Worm (Caenorhabditis elegans) whole organism, early embryonic: ENCODE results near the gene F26A1.1.

Experiments
- B0310.2 ChIP-seq: sonication (generic microtip); optimal IDR thresholded peaks from 2 replicates; lab custom pipeline; 2016; ENCODE audit warnings: mild to moderate bottlenecking, missing genetic modification characterization, missing compliant biosample characterization
- F13C5.2 ChIP-seq: sonication (generic microtip); optimal IDR thresholded peaks from 2 replicates; lab custom pipeline; 2017; ENCODE audit warnings: mild to moderate bottlenecking, missing genetic modification characterization, inconsistent platforms, missing compliant biosample characterization
- aly-1 ChIP-seq: sonication (generic microtip); optimal IDR thresholded peaks from 2 replicates; lab custom pipeline; 2016; ENCODE audit warnings: missing genetic modification characterization, missing compliant biosample characterization
- ama-1 ChIP-seq: fragments of 150-350 bp; optimal IDR thresholded peaks from 2 replicates; lab custom pipeline; 2014
- ceh-13 ChIP-seq: fragments of 200-800 bp; sonication (Bioruptor generic); optimal IDR thresholded peaks from 2 replicates; lab custom pipeline; 2018; ENCODE audit warnings: mild to moderate bottlenecking, missing genetic modification characterization, missing compliant biosample characterization
- ceh-36 ChIP-seq: sonication (generic microtip); optimal IDR thresholded peaks from 2 replicates; lab custom pipeline; 2016; ENCODE audit warnings: missing genetic modification characterization, inconsistent platforms, missing compliant biosample characterization
- ets-7 ChIP-seq: sonication (generic microtip); optimal IDR thresholded peaks from 2 replicates; lab custom pipeline; 2016; ENCODE audit warnings: missing genotype, missing genetic modification characterization, missing compliant biosample characterization
- flt-1 ChIP-seq: fragments of 200-800 bp; sonication (Bioruptor generic); IDR thresholded peaks from 2 replicates; pipeline ENCODE4 v1.3.6; 2022; ENCODE audit warnings: missing genetic modification characterization, missing compliant biosample characterization
- hmbx-1 ChIP-seq: sonication (generic microtip); optimal IDR thresholded peaks from 2 replicates; lab custom pipeline; 2016; ENCODE audit warnings: mild to moderate bottlenecking, missing genetic modification characterization, missing compliant biosample characterization
- hmg-4 ChIP-seq: fragments of 200-800 bp; sonication (Bioruptor generic); optimal IDR thresholded peaks from 2 replicates; lab custom pipeline; 2018; ENCODE audit warnings: mild to moderate bottlenecking, missing genetic modification characterization, missing compliant biosample characterization
- hnd-1 ChIP-seq: sonication (generic microtip); optimal IDR thresholded peaks from 2 replicates; lab custom pipeline; 2016; ENCODE audit warnings: missing genetic modification characterization, missing compliant biosample characterization
- pes-1 ChIP-seq: fragments of 200-800 bp; sonication (Bioruptor generic); IDR thresholded peaks from 2 replicates; pipeline ENCODE4 v1.3.6; 2022; ENCODE audit warnings: missing genetic modification reagents, missing genetic modification characterization, missing compliant biosample characterization
- scrt-1 ChIP-seq: fragments of 200-800 bp; sonication (Bioruptor generic); IDR thresholded peaks from 2 replicates; pipeline ENCODE4 v1.3.6; 2022; ENCODE audit warnings: missing genetic modification characterization, missing compliant biosample characterization
- sea-1 ChIP-seq: fragments of 200-800 bp; sonication (Bioruptor generic); conservative IDR thresholded peaks from 2 replicates; pipeline ENCODE4 v1.3.6; 2022; ENCODE audit warnings: missing genetic modification characterization, missing compliant biosample characterization
- tbx-11 ChIP-seq: fragments of 200-800 bp; sonication (Bioruptor generic); IDR thresholded peaks from 2 replicates; pipeline ENCODE4 v1.3.6; 2022; ENCODE audit warnings: missing genetic modification characterization, missing compliant biosample characterization
- tbx-37 ChIP-seq: fragments of 200-800 bp; sonication (Bioruptor generic); conservative IDR thresholded peaks from 2 replicates; pipeline ENCODE4 v1.3.6; 2022; ENCODE audit warnings: missing genetic modification reagents, missing genetic modification characterization, missing compliant biosample characterization
- tra-4 ChIP-seq: sonication (generic microtip); optimal IDR thresholded peaks from 2 replicates; lab custom pipeline; 2017; ENCODE audit warnings: missing genetic modification characterization, missing compliant biosample characterization

The F26A1.1 gene

ce11 chrIII:4844327-4844726 is 6.0 kb upstream of the F26A1.1 start, which contains the start of the genes clec-157 and fkh-5:
Gene clec-157, minus strand, starts transcription at chrIII:4844427.
Gene fkh-5, plus strand, starts transcription at chrIII:4844662.
- TF ChIP-seq pes-1 (GFP tag; lab: Robert Waterston, UW) (no peak), ama-1 (lab: Kevin White, UChicago) (no peak), scrt-1 (no peak), hnd-1 (tag; lab: Kevin White, UChicago) (no peak), ceh-13 (GFP tag; lab: Kevin White, UChicago) (no peak), aly-1 (tag; lab: Kevin White, UChicago) (no peak), B0310.2 (tag; lab: Kevin White, UChicago) (no peak), hmg-4 (no peak), tbx-11 (GFP tag; lab: Robert Waterston, UW) (no peak), tbx-37 (no peak), sea-1 (GFP tag; lab: Robert Waterston, UW) (no peak), F13C5.2 (no peak), hmbx-1 (tag; lab: Kevin White, UChicago) (no peak), ets-7 (tag; lab: Kevin White, UChicago) (no peak), flt-1 (GFP tag; lab: Robert Waterston, UW) (no peak), tra-4 (tag; lab: Kevin White, UChicago) (no peak), ceh-36 (tag; lab: Kevin White, UChicago) (no peak)

ce11 chrIII:4849739-4850138 is 568 bp upstream of the F26A1.1 start, which contains the start of gene nonu-1:
Gene nonu-1, minus strand, starts transcription at chrIII:4849907.
- TF ChIP-seq F13C5.2: no peak
- no peak for TF ChIP-seq flt-1 (GFP tag; lab: Robert Waterston, UW)
- TF ChIP-seq hmbx-1 (tag; lab: Kevin White, UChicago): no peak
- TF ChIP-seq ama-1 (lab: Kevin White, UChicago): no peak
- TF ChIP-seq B0310.2 (tag; lab: Kevin White, UChicago): no peak
- no peak for TF ChIP-seq hmg-4
- TF ChIP-seq ets-7 (tag; lab: Kevin White, UChicago): no peak

ce11 chrIII:4852025-4852424 is 1.7 kb downstream of the F26A1.1 start, which contains the start of gene ced-4:
Gene ced-4, plus strand, starts transcription at chrIII:4852325.
- no peak for TF ChIP-seq tra-4 (tag; lab: Kevin White, UChicago)
- TF ChIP-seq ceh-13 (GFP tag; lab: Kevin White, UChicago): no peak
- TF ChIP-seq aly-1 (tag; lab: Kevin White, UChicago): no peak
- TF ChIP-seq pes-1 (GFP tag; lab: Robert Waterston, UW): no peak
- no peak for TF ChIP-seq sea-1 (GFP tag; lab: Robert Waterston, UW)
- TF ChIP-seq ets-7 (tag; lab: Kevin White, UChicago): no peak
- TF ChIP-seq tbx-37: no peak
- TF ChIP-seq hmbx-1 (tag; lab: Kevin White, UChicago): no peak
- TF ChIP-seq scrt-1: no peak
- no peak for TF ChIP-seq ceh-36 (tag; lab: Kevin White, UChicago)
- TF ChIP-seq hnd-1 (tag; lab: Kevin White, UChicago): no peak
- TF ChIP-seq B0310.2 (tag; lab: Kevin White, UChicago): no peak
- no peak for TF ChIP-seq tbx-11 (GFP tag; lab: Robert Waterston, UW)
- no peak for TF ChIP-seq hmg-4
- TF ChIP-seq ama-1 (lab: Kevin White, UChicago): no peak
- TF ChIP-seq F13C5.2: no peak

DNA sequence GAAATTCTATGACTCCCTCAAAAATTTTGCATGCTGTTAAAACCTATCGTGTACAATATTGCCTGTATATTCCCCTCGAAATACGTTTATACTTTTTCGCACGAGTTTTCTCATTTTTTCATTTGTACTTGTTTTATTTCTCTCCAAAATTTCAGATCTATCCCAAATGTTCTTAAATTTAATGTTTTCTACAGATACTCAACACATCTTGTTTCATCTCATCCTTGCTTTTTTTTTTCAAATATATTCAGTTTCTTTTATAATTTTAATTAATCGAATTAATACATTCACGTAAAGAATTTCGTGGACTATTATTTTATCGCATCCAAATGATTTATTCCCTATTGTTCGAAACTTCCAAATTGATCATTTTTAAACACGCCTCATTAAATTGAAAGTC is 4.6 kb downstream of the F26A1.1 start, which contains the start of gene C35D10.8:
C35D10.8 (plus strand) TSS at position 301 of the 400 bp plus-strand sequence.
- TF ChIP-seq B0310.2 (tag; lab: Kevin White, UChicago) (no peak), tbx-11 (GFP tag; lab: Robert Waterston, UW) (no peak), ceh-36 (tag; lab: Kevin White, UChicago) (no peak), aly-1 (tag; lab: Kevin White, UChicago) (no peak), ets-7 (tag; lab: Kevin White, UChicago) (no peak), pes-1 (GFP tag; lab: Robert Waterston, UW) (no peak), F13C5.2 (no peak), sea-1 (GFP tag; lab: Robert Waterston, UW) (no peak), hmg-4 (no peak), tbx-37 (no peak), tra-4 (tag; lab: Kevin White, UChicago) (no peak), scrt-1 (no peak), hnd-1 (tag; lab: Kevin White, UChicago) (no peak), flt-1 (GFP tag; lab: Robert Waterston, UW) (no peak), ama-1 (lab: Kevin White, UChicago) (no peak)

ce11 chrIII:4856109-4856508 is 5.8 kb downstream of the F26A1.1 start, which contains the start of gene C35D10.7:
Gene C35D10.7, plus strand, starts transcription at chrIII:4856193.
- TF ChIP-seq ama-1 (lab: Kevin White, UChicago) (no peak), tra-4 (tag; lab: Kevin White, UChicago) (no peak), aly-1 (tag; lab: Kevin White, UChicago) (no peak), ceh-36 (tag; lab: Kevin White, UChicago) (no peak), ceh-13 (GFP tag; lab: Kevin White, UChicago) (no peak)

DNA sequence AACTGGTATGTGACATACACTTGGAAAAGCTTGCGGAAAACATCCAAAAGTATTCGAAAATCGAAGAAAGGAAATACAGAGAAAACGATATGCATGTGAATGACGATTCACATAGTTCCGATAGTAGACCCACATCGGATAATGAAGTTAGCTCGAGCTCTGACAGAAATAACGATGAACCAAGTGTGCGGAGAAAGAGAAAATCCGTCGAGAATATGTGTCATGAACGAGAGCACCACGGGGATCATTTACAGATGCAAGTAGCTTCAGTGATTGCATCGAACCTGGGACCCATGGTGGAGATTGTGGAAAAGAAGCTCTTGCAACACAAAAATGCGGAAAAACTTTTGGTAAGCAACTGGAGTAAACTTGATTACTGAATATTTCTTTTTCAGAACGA is 6.7 kb downstream of the F26A1.1 start:
- TF ChIP-seq flt-1 (GFP tag; lab: Robert Waterston, UW) (no peak), hnd-1 (tag; lab: Kevin White, UChicago) (no peak), tra-4 (tag; lab: Kevin White, UChicago) (no peak), ets-7 (tag; lab: Kevin White, UChicago) (no peak), F13C5.2 (no peak), hmbx-1 (tag; lab: Kevin White, UChicago) (no peak)

- no peak for TF ChIP-seq ceh-36 (tag; lab: Kevin White, UChicago)
- no peak for TF ChIP-seq sea-1 (GFP tag; lab: Robert Waterston, UW)
- no peak for TF ChIP-seq aly-1 (tag; lab: Kevin White, UChicago)
- TF ChIP-seq tbx-11 (GFP tag; lab: Robert Waterston, UW): no peak
- no peak for TF ChIP-seq hmg-4
- no peak for TF ChIP-seq hnd-1 (tag; lab: Kevin White, UChicago)
- TF ChIP-seq ama-1 (lab: Kevin White, UChicago): no peak
- no peak for TF ChIP-seq tbx-37
- no peak for TF ChIP-seq flt-1 (GFP tag; lab: Robert Waterston, UW)
- TF ChIP-seq ceh-13 (GFP tag; lab: Kevin White, UChicago): no peak
- no peak for TF ChIP-seq B0310.2 (tag; lab: Kevin White, UChicago)
- TF ChIP-seq hmbx-1 (tag; lab: Kevin White, UChicago): no peak
- TF ChIP-seq tra-4 (tag; lab: Kevin White, UChicago): no peak
- TF ChIP-seq scrt-1: no peak
- TF ChIP-seq ets-7 (tag; lab: Kevin White, UChicago): no peak
- TF ChIP-seq F13C5.2: no peak
Measured at ce11 chrIII:4859039-4859438, 8.7 kb downstream of the F26A1.1 start, which contains the start of gene C35D10.6. Gene C35D10.6, plus strand, starts transcription at chrIII:4859339.
